Worm (Caenorhabditis elegans): ENCODE data around the gene fbxb-43.
"Not testable (repeated sequence)": the region's sequence is repeated elsewhere in the genome, so short reads cannot be mapped to it uniquely, and the experiment has no call there.

fbxb-43 gene

ce11 chrII:1538589-1538988, 2.6 kb downstream of the fbxb-43 start, which contains the start of gene fbxb-44:
Gene fbxb-44 (plus strand): TSS chrII:1538889.
- no peak for TF ChIP-seq jun-1 (tag; optimal IDR thresholded peaks at IDR 0.05)

ce11 chrII:1540628-1541027, 4.6 kb downstream of the fbxb-43 start, which contains the start of gene poml-4:
Gene poml-4 (plus strand): TSS chrII:1540928.
- TF ChIP-seq nhr-11 (tag; optimal IDR thresholded peaks at IDR 0.05); tbx-2 (tag; optimal IDR thresholded peaks at IDR 0.05); hpl-2 (GFP tag; optimal IDR thresholded peaks at IDR 0.05): not testable (repeated sequence)

ce11 chrII:1543182-1543581, 7.2 kb downstream of the fbxb-43 start, which contains the start of gene K05F6.4:
Gene K05F6.4 (plus strand): TSS chrII:1543482.
- TF ChIP-seq hpl-2 (GFP tag; optimal IDR thresholded peaks at IDR 0.05); fkh-8 (tag; optimal IDR thresholded peaks at IDR 0.05); lin-14 (GFP tag; optimal IDR thresholded peaks at IDR 0.05): not testable (repeated sequence)

- TF ChIP-seq sup-37 (GFP tag; optimal IDR thresholded peaks at IDR 0.05) (no peak), C04F5.9 (tag; optimal IDR thresholded peaks at IDR 0.05) (no peak), sptf-1 (tag; optimal IDR thresholded peaks at IDR 0.05) (no peak), ceh-63 (GFP tag; optimal IDR thresholded peaks at IDR 0.05) (no peak), sox-4 (tag; optimal IDR thresholded peaks at IDR 0.05) (no peak), xbp-1 (tag; optimal IDR thresholded peaks at IDR 0.05) (no peak), elt-2 (tag; optimal IDR thresholded peaks at IDR 0.05) (no peak), egl-27 (tag; optimal IDR thresholded peaks at IDR 0.05) (no peak), F16B12.6 (tag; optimal IDR thresholded peaks at IDR 0.05) (no peak), lin-35 (GFP tag; optimal IDR thresholded peaks at IDR 0.05) (no peak), tbx-2 (tag; optimal IDR thresholded peaks at IDR 0.05) (no peak), unc-86 (tag; optimal IDR thresholded peaks at IDR 0.05) (no peak), ztf-4 (tag; optimal IDR thresholded peaks at IDR 0.05) (no peak), efl-1 (optimal IDR thresholded peaks at IDR 0.05) (no peak), efl-1 (GFP tag; optimal IDR thresholded peaks at IDR 0.05 in 1 of 2) (no peak)
These were observed 9.6 kb downstream of the fbxb-43 start, which contains the start of gene K05F6.12 for ce11 chrII:1545625-1546024. Gene K05F6.12 (plus strand): TSS chrII:1545925.

- TF ChIP-seq blmp-1 (tag; optimal IDR thresholded peaks at IDR 0.05) (no peak), ceh-8 (GFP tag; optimal IDR thresholded peaks at IDR 0.05) (no peak), C34B4.2 (tag; optimal IDR thresholded peaks at IDR 0.05) (no peak)
These were observed 14.5 kb downstream of the fbxb-43 start, which contains the start of the genes fbxb-52 and fbxb-51 for ce11 chrII:1550501-1550900. Gene fbxb-52 (minus strand): TSS chrII:1550601. Gene fbxb-51 (plus strand): TSS chrII:1550712.

- TF ChIP-seq fkh-4 (tag; optimal IDR thresholded peaks at IDR 0.05; ENCODE audit: borderline replicate concordance); pax-3 (tag; optimal IDR thresholded peaks at IDR 0.05); nhr-28 (tag; optimal IDR thresholded peaks at IDR 0.05): not testable (repeated sequence)
These were observed 20.2 kb downstream of the fbxb-43 start, which contains the start of the genes fbxb-54 and fbxb-50 for ce11 chrII:1556217-1556616. Gene fbxb-54 (minus strand): TSS chrII:1556317. Gene fbxb-50 (plus strand): TSS chrII:1556443.

ce11 chrII:1560839-1561238, 24.8 kb downstream of the fbxb-43 start:
- TF ChIP-seq dsc-1 (tag; optimal IDR thresholded peaks at IDR 0.05) (no peak), efl-1 (optimal IDR thresholded peaks at IDR 0.05) (no peak), efl-1 (GFP tag; optimal IDR thresholded peaks at IDR 0.05 in 1 of 2) (peak in 1 of 2 experiments; percentile 91)

ce11 chrII:1561863-1562262, 25.8 kb downstream of the fbxb-43 start, which contains the start of gene K05F6.14:
Gene K05F6.14 (plus strand): TSS chrII:1562163.
- no peak for TF ChIP-seq swsn-7 (tag; optimal IDR thresholded peaks at IDR 0.05)
- no peak for TF ChIP-seq grh-1 (GFP tag; IDR thresholded peaks at IDR 0.05)
- no peak for TF ChIP-seq efl-1 (optimal IDR thresholded peaks at IDR 0.05)
- no peak for TF ChIP-seq efl-1 (GFP tag; optimal IDR thresholded peaks at IDR 0.05 in 1 of 2)
- no peak for TF ChIP-seq ztf-4 (tag; optimal IDR thresholded peaks at IDR 0.05)
- TF ChIP-seq nhr-47 (tag; optimal IDR thresholded peaks at IDR 0.05), result no peak
- no peak for TF ChIP-seq mab-9 (GFP tag; IDR thresholded peaks at IDR 0.05)
- no peak for TF ChIP-seq nhr-20 (tag; optimal IDR thresholded peaks at IDR 0.05)
- TF ChIP-seq C04F5.9 (tag; optimal IDR thresholded peaks at IDR 0.05), result no peak
- TF ChIP-seq lsy-2 (tag; optimal IDR thresholded peaks at IDR 0.05), result no peak
- TF ChIP-seq egl-13 (tag; optimal IDR thresholded peaks at IDR 0.05), result no peak
- no peak for TF ChIP-seq unc-86 (tag; optimal IDR thresholded peaks at IDR 0.05)
- no peak for TF ChIP-seq snu-23 (GFP tag; optimal IDR thresholded peaks at IDR 0.05)
- TF ChIP-seq pqm-1 (tag; optimal IDR thresholded peaks at IDR 0.05), result no peak
- no peak for TF ChIP-seq nhr-76 (tag; optimal IDR thresholded peaks at IDR 0.05)
- TF ChIP-seq ceh-8 (GFP tag; optimal IDR thresholded peaks at IDR 0.05), result no peak
- no peak for TF ChIP-seq nhr-28 (tag; optimal IDR thresholded peaks at IDR 0.05)
- no peak for TF ChIP-seq lin-15B (tag; optimal IDR thresholded peaks at IDR 0.05)

All from whole organism, L1 larva.